Fruit fly (Drosophila melanogaster) whole organism, larva: ENCODE data around the gene Mipp2.
A peak's percentile ranks its signal among the peaks of the same experiment; 100 is the strongest.

ENCODE experiments used
- noc ChIP-seq: fragments of 200-800 bp; sonication (Bioruptor generic); optimal IDR thresholded peaks from 3 replicates; lab custom pipeline; 2019; ENCODE audit warnings: missing biosample characterization, mild to moderate bottlenecking, missing genetic modification characterization, moderate library complexity

Mipp2 gene

DNA sequence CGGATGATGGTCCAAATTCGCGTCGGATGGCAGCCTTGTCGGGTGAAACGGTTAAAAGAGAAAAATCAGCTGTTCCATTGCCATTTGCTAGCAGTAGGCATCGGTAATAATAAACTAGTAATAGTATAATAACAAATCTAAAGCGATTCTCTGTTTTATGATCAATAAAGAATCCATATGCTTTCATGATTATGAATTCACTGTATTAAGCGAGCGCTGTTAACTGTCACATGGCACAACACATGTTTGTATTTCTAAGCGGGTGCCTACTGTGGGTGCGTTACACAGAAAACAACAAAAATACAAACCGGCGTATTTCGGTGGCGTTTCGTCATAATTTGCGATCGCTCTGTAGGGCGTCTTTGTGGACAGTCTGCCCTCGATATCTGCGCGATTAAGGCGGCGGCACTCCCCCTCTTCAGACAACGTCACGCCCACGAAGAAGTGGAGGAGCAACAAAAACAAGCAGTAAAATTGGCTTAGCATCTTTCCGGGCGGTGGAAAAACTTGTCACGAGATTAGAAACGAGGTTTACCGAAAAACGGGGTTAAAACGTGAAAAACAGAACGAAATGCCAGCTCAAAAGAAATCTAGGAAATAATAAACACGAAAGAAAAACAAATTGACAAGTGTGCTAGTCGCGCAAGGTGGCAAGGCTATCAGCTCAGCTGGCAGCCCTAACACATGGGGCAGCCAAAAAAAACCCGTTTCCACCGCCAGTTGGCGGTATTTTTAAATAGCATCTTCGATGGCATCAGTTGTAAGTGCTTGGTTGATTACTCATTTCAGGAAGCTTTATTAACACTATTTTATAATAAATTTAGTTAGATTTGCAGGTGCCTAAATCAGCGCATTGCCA, at the start of gene Mipp2, which contains the start of gene Nep1:
TSS of gene Mipp2 (minus strand) at position 663 of the 859 bp plus-strand sequence.
TSS of gene Nep1 (plus strand) at position 397 of the 859 bp plus-strand sequence.
- peak; percentile 45 for TF ChIP-seq noc (tag; lab: Kevin White, UChicago)

DNA sequence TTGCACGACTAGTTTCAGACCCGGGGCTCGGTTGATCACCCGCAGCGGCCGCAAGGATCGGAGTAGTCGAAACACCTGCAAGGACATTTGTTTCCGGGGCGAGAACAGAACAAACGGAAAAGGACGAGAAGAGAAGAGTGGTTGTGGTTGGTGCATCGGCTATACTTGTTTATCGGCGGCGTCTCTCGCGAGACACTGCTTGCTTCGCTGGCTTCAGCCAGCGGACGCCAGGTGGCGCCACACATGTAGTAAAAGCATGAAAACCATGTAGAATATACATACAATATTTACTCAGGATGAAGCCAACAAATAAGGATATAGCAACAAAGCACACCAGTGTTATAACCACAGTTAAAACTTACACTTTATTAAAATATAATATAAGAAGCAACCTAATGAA, 18.6 kb upstream of the Mipp2 start:
- no peak for TF ChIP-seq noc (tag; lab: Kevin White, UChicago)

DNA sequence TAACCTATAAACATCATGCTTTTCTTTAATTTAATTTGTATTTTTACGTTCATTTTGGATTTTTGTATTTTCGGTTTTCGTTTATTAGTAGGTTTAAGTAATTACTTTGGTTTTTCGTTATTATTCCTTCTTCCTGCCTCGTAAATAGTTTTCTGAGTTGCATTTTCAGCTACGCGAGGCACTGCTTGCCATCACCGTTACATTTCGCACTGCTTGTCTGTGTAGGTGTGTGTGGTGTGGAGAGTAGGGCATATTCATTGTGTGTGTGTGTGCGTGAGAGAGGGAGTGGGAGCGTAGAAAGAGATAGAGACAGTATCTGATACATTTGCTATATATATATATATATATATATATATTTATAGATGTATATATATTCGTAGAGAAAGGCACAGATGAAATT, 13.5 kb upstream of the Mipp2 start:
- TF ChIP-seq noc (tag; lab: Kevin White, UChicago) = no peak

DNA sequence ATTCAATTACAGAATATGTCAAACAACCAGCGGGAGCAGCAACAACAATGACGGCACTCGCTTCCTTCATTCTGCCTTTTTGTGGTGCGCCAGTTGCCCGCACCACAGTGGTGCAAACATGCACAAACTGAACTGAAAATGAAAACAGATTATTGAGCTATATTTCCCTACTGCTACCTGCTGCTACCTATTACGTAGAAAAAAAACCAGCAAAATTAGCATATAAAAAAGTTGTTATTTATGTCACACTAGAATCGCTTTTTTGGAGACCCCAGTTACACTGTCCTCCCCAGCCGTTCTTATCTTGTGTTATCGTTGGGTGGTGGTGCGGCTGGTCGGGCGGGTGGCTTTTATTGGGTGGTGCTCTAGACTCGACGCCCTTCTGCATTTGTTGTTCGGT, 6.3 kb upstream of the Mipp2 start:
- TF ChIP-seq noc (tag; lab: Kevin White, UChicago) = peak; percentile 23

DNA sequence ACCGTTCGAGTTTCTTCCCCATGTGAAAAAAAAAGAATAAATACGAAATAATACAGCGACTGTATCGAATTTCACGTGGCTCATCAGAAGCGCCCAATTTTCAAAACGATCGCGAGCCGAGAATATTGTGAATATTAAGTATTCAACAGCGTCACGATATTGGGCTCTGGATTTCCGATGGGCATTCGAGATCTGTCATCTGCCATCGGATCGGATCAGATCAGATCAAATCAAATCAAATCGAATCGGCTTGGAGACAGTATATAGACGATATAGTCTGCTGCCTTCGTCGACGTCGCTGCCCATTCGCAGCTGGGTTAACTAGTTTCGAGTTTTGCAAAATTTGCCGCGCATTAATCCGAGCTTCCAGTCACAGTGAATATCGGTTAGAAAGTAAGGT, 3.3 kb upstream of the Mipp2 start:
- no peak for TF ChIP-seq noc (tag; lab: Kevin White, UChicago)

DNA sequence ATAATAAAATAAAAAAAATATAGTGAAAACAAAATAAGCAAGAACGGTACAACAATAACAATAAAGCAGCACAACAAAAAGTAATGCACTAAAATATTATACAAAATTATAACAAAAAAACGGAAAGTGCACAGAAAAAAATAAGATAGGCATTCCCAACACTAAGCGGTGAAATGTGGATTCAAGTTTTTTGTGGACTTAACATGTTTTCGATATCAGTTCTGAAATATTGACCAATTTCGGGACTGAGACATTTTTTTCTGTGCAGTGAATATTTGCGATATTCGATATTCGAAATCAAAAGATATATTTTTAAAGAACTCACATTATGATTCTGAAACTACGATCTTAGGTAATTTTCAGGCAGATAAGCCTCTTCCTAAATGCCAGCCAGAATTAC, 2.8 kb upstream of the Mipp2 start:
- TF ChIP-seq noc (tag; lab: Kevin White, UChicago) = no peak

DNA sequence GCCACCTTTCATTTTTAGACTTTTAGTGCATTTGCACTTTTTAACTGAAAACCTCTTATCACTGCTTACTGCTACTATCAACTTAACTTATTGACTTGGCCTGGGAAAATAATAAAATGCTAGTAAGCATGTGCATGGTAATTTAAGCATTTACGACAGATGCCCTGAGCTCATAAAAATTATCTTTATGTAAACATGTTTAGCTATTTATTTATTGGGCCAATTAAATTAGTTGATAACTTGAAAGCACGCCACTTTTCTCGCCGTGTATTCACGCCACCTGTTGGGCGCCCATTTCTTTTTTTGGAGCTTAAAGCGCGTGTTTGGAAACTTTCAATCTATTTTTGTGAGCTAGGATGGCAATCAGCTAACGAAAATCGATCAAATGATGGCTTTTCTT, 964 bp upstream of the Mipp2 start:
- no peak for TF ChIP-seq noc (tag; lab: Kevin White, UChicago)

DNA sequence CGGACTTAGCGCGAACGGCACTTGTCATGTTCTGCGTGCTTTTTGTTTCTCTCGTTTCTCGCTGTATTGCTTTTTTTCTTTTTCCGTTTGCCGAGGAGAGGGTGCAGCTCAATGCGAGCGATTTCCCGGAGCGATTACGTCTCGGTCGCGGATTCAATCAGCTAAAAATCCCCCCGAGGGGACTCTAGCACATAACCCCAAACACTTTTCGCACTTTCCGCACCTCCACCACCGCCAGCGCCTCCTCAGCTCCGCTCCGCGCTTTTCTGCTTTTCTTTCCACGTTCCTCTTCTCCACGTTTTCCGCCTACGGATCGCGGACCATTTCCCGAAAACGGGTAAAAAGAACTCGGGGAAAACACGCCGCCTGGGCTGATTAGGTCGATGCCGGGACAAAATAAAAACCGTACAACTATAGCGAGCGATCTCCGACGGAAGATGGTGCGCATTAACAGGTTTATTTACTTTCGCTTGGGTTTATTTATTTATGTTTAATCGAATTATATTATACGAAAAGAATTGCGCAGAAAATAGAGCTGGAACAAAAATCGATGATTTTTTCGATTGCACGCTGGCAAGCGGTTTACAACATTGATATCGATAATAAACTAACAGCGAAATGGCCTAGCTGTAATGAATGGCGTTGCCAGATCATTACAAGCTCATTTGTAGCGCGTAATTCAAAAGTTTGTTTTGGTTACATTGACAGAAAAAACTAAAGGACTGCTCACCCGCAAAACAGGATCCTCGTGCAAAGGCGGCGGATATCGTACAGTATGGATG, 1.4 kb downstream of the Mipp2 start, which contains the start of gene raptor:
TSS of gene raptor (minus strand) at position 523 of the 782 bp plus-strand sequence.
- no peak for TF ChIP-seq noc (tag; lab: Kevin White, UChicago)

DNA sequence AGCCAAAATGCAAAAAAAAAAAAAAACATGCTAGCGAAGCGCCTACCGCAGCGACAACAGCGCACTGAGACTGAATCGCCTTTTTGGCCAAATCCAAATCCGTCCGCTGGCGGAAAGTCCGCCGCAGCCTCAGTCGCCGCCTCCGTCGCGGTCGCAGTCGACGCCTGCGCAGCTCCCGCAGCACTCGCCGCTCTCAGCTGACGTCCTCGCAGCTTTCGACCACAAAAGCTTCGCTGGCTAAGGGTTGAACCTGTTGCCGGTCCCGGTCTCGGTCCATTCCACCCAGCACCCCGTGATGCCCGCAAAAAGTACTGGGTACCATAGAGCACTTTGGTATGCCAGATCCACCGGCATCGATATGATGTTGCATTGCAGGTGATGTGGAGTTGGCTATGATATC, 10.0 kb downstream of the Mipp2 start, which contains the start of gene CG4660:
TSS of gene CG4660 (minus strand) at position 77 of the 400 bp plus-strand sequence.
- TF ChIP-seq noc (tag; lab: Kevin White, UChicago) = no peak

DNA sequence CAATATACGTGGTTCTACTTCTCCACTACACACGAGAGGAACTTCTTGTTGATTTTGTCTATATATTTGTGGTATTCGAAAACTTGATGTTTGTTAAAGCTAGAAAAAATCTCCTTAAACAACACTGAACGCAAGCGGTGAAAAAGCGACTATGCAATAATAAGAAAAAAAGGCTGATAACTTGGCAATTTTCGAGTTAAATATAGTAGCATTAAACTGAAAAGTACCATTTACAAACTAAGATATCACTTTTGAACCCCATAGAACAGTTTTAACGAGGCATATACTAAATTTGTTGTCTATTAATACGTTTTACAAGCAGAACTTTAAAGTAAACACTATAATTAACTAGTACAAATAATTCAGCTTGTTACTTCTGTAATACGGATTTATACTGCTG, 13.6 kb downstream of the Mipp2 start, which contains the start of gene CG4666:
TSS of gene CG4666 (minus strand) at position 101 of the 400 bp plus-strand sequence.
- TF ChIP-seq noc (tag; lab: Kevin White, UChicago) = no peak

DNA sequence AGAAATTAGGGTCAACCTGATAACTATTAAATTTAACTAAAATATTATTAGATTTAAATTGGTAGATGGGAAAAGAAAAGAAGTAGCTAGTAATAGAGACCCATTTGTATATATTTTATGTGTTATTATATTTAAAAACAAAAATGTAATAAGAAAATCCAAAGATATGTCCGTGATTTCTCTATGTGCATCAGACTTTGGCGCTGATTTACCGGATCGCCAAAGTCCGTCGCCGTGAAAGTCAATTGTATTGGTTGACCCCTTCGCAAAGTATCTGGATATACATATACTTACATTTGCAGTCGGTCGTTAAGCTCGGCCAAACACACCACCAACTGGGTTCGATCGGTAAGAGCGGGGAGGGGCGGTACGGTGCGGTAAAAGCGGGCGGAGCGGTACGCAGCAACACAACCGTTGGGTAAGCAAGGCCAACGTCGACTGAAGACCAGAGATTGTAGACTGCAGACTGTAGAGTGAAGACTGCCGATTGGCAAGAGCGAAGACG, 14.2 kb downstream of the Mipp2 start:
- TF ChIP-seq noc (tag; lab: Kevin White, UChicago) = peak; percentile 23

DNA sequence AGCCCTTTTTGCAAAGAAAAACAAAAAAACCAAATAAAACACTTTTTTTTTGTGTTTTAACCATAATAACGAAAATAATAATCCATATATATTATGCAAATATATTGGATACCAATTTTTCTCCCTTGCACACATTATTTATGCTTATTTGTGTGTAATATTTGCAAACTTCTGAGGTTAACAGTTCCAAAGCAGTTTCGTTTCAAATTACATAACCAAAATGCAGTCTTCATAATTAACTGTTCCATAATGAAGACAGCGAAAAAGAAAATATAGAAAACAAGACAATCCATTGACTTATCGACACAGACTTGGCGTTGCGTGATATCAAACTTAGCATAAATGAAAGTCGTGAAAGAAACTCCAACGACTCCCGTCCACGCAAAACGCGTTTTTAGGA, 15.7 kb downstream of the Mipp2 start:
- TF ChIP-seq noc (tag; lab: Kevin White, UChicago) = no peak

DNA sequence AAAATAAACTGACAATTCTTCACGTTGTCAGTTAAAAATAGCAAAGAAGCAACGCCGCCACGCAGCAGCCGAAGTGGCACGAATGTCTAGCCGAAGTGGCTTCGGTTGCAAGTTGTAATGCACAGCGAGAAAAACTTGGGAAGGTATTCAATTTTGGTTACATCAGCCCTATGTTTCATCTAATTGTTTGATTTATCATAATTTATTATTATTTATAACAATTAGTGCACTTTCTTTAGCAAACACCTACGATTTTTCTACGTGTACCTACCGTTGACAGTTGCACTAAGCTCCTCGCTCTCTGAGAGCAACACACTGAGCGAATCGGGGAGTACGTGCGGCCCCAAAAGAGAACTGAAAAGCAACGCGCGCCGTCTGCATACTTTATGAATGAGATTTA, 16.4 kb downstream of the Mipp2 start, which contains the start of gene Tsp5D:
TSS of gene Tsp5D (minus strand) at position 13 of the 400 bp plus-strand sequence.
- TF ChIP-seq noc (tag; lab: Kevin White, UChicago) = peak; percentile 16

DNA sequence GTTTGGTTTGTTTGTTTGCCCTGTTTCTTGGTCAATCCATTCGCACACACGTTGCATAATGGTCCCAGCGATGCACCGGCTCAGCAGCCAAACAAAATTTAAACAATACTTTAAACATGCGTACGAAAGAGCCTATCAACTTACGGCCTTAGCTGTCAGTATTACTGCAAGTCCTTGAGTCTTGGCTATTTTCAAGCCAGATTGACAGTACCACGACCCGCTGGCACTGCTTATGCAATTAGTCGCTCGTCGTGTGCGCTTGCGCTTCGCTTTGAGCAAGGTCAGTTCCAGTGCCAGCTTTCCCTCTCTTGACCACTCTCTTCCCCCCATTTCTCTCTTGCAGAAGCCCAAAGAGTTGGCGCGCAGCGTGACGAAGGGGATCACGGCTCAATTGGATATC, 22.6 kb downstream of the Mipp2 start:
- no peak for TF ChIP-seq noc (tag; lab: Kevin White, UChicago)

DNA sequence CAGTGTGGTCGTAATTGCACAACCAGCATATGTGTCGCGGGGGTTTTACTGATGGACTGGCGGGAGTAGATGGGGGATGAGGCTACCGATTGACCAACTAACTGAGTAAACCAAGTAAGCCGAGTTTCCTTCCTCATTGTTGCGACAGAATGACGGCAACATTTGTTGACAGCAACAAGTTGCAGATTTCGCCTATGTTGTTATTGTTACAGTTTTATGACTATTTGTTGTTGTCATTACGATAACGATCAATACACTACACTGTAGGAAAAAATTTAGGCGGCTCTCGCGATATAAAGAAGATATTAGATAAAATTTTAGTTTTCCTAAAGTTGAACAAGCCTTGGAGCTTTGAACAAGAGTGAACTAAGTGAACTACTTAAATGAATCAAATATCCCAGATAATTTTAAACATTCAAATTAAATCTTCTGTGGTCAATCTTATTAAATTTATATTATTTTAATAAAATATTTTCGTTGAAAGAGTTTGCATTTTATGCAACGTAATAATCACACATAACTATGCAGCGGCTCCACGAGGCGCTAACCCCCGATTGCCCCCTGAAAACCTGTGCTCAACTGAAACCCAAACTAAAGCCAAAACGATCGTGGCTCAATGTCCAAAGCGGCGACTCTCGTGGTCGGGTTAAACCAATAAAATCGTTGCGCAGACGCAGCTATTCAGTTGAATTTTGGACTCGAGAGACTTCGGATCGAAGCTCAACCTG, 23.8 kb downstream of the Mipp2 start, which contains the start of gene CG5928:
TSS of gene CG5928 (plus strand) at position 678 of the 728 bp plus-strand sequence.
- no peak for TF ChIP-seq noc (tag; lab: Kevin White, UChicago)
